Comparison of ENCODE assay signal across 2 fruit fly cellular contexts in genomic region chr3R:9869954-9870353, dm6.
TF ChIP-seq lines count a peak whose summit lies in the region.

No protein-coding gene starts in this region.

- TF ChIP-seq CTCF in whole organism, embryonic (GFP tag; optimal IDR thresholded peaks at IDR 0.05; lab: Kevin White, UChicago): peak; percentile 24

TF ChIP-seq in whole organism, embryonic, 481 proteins besides CTCF, POLR2A, EP300 and RAD21 (continues in another document):
- TF ChIP-seq CG12236 (GFP tag; optimal IDR thresholded peaks at IDR 0.05; lab: Kevin White, UChicago): peak; percentile 68
- peak; percentile 52 for TF ChIP-seq CHES-1-like (GFP tag; optimal IDR thresholded peaks at IDR 0.05; lab: Kevin White, UChicago)
- no peak for TF ChIP-seq CG14441 (GFP tag; IDR thresholded peaks at IDR 0.05; lab: Robert Waterston, UW)
- no peak for TF ChIP-seq Fer1 (GFP tag; optimal IDR thresholded peaks at IDR 0.05; lab: Kevin White, UChicago)
- peak; percentile 34 for TF ChIP-seq pros (GFP tag; optimal IDR thresholded peaks at IDR 0.05; lab: Kevin White, UChicago)
- TF ChIP-seq CG11560 (tag; IDR thresholded peaks at IDR 0.05; lab: Robert Waterston, UW): no peak
- no peak for TF ChIP-seq CG17385 (GFP tag; optimal IDR thresholded peaks at IDR 0.05; lab: Kevin White, UChicago)
- TF ChIP-seq CG12299 (tag; optimal IDR thresholded peaks at IDR 0.05; lab: Kevin White, UChicago): no peak
- TF ChIP-seq CG2712 (tag; optimal IDR thresholded peaks at IDR 0.05; lab: Kevin White, UChicago): peak; percentile 37
- peak; percentile 24 for TF ChIP-seq repo (GFP tag; optimal IDR thresholded peaks at IDR 0.05; lab: Kevin White, UChicago)
- no peak for TF ChIP-seq CG7963 (GFP tag; IDR thresholded peaks at IDR 0.05; lab: Robert Waterston, UW; ENCODE audit: partially characterized antibody)
- TF ChIP-seq HLHmδ (GFP tag; optimal IDR thresholded peaks at IDR 0.05; lab: Kevin White, UChicago): peak; percentile 89
- TF ChIP-seq CG6813 (GFP tag; optimal IDR thresholded peaks at IDR 0.05; lab: Kevin White, UChicago): peak; percentile 89
- TF ChIP-seq HLH3B (GFP tag; IDR thresholded peaks at IDR 0.05; lab: Robert Waterston, UW): peak; percentile 51; the same call in 1 of the 2 replicates
- no peak for TF ChIP-seq croc (GFP tag; conservative IDR thresholded peaks at IDR 0.05; lab: Robert Waterston, UW)
- no peak for TF ChIP-seq pfk (GFP tag; optimal IDR thresholded peaks at IDR 0.05; lab: Kevin White, UChicago)
- no peak for TF ChIP-seq tx (GFP tag; optimal IDR thresholded peaks at IDR 0.05; lab: Kevin White, UChicago)
- TF ChIP-seq Hand (GFP tag; optimal IDR thresholded peaks at IDR 0.05; lab: Kevin White, UChicago): no peak
- peak; percentile 51; the same call in 1 of the 2 replicates for TF ChIP-seq dati (GFP tag; IDR thresholded peaks at IDR 0.05; lab: Robert Waterston, UW)
- TF ChIP-seq CG10654 (GFP tag; optimal IDR thresholded peaks at IDR 0.05; lab: Kevin White, UChicago): peak; percentile 19
- TF ChIP-seq CG31224 (GFP tag; IDR thresholded peaks at IDR 0.05; lab: Robert Waterston, UW): no peak
- no peak for TF ChIP-seq CG2120 (GFP tag; optimal IDR thresholded peaks at IDR 0.05; lab: Kevin White, UChicago)
- TF ChIP-seq fd3F (GFP tag; optimal IDR thresholded peaks at IDR 0.05; lab: Kevin White, UChicago): no peak
- peak; percentile 13 for TF ChIP-seq CG8281 (tag; optimal IDR thresholded peaks at IDR 0.05; lab: Kevin White, UChicago)
- TF ChIP-seq bcd (GFP tag; optimal IDR thresholded peaks at IDR 0.05; lab: Kevin White, UChicago): peak; percentile 32
- peak; percentile 54 for TF ChIP-seq PHDP (tag; optimal IDR thresholded peaks at IDR 0.05; lab: Kevin White, UChicago)
- no peak for TF ChIP-seq gcm2 (GFP tag; optimal IDR thresholded peaks at IDR 0.05; lab: Kevin White, UChicago)
- peak; percentile 25; the same call in 1 of the 3 replicates for TF ChIP-seq CG2199 (GFP tag; IDR thresholded peaks at IDR 0.05; lab: Robert Waterston, UW)
- TF ChIP-seq CG6689 (GFP tag; IDR thresholded peaks at IDR 0.05; lab: Robert Waterston, UW): no peak
- no peak for TF ChIP-seq ssp (GFP tag; IDR thresholded peaks at IDR 0.05; lab: Robert Waterston, UW)
- no peak for TF ChIP-seq amos (GFP tag; IDR thresholded peaks at IDR 0.05; lab: Robert Waterston, UW; ENCODE audit: partially characterized antibody)
- TF ChIP-seq ftz-f1 (GFP tag; optimal IDR thresholded peaks at IDR 0.05; lab: Kevin White, UChicago): no peak
- peak; percentile 14 for TF ChIP-seq tin (GFP tag; optimal IDR thresholded peaks at IDR 0.05; lab: Kevin White, UChicago)
- TF ChIP-seq CG3281 (GFP tag; optimal IDR thresholded peaks at IDR 0.05; lab: Kevin White, UChicago): no peak
- TF ChIP-seq CG8924 (tag; optimal IDR thresholded peaks at IDR 0.05; lab: Kevin White, UChicago): peak; percentile 35
- TF ChIP-seq CG2129 (GFP tag; IDR thresholded peaks at IDR 0.05; lab: Robert Waterston, UW; ENCODE audit: partially characterized antibody): no peak
- TF ChIP-seq CG1792 (GFP tag; optimal IDR thresholded peaks at IDR 0.05; lab: Kevin White, UChicago): peak; percentile 62
- no peak for TF ChIP-seq psq (GFP tag; optimal IDR thresholded peaks at IDR 0.05; lab: Kevin White, UChicago)
- TF ChIP-seq cg (GFP tag; optimal IDR thresholded peaks at IDR 0.05; lab: Kevin White, UChicago): no peak
- no peak for TF ChIP-seq inv (GFP tag; IDR thresholded peaks at IDR 0.05; lab: Robert Waterston, UW; ENCODE audit: partially characterized antibody)
- no peak for TF ChIP-seq hkb (optimal IDR thresholded peaks at IDR 0.05; lab: Kevin White, UChicago)
- peak; percentile 59; the same call in 1 of the 2 replicates for TF ChIP-seq hkb (GFP tag; IDR thresholded peaks at IDR 0.05; lab: Robert Waterston, UW)
- no peak for TF ChIP-seq Ets65A (GFP tag; lab: Kevin White, UChicago)
- TF ChIP-seq Opbp (GFP tag; IDR thresholded peaks at IDR 0.05; lab: Robert Waterston, UW; ENCODE audit: partially characterized antibody): no peak
- no peak for TF ChIP-seq CG16813 (GFP tag; IDR thresholded peaks at IDR 0.05; lab: Robert Waterston, UW; ENCODE audit: partially characterized antibody)

TF ChIP-seq in whole organism, prepupa, 60 proteins besides CTCF, POLR2A, EP300 and RAD21:
- TF ChIP-seq fkh (GFP tag; optimal IDR thresholded peaks at IDR 0.05; lab: Kevin White, UChicago): peak; percentile 95
- TF ChIP-seq CG1621 (tag; optimal IDR thresholded peaks at IDR 0.05; lab: Kevin White, UChicago): no peak

Comparison
In these comparisons a context has a peak if more than half of its experiments do, and no peak if none do; other contexts are left out.
1. Of the 7 proteins assayed by ChIP-seq in both whole organism, embryonic and whole organism, prepupa: peak only in whole organism, embryonic: Blimp-1 and Sox102F; only in whole organism, prepupa: none; in both: none; in neither: 5.